Fruit fly (Drosophila melanogaster) whole organism, larva: ENCODE results near the gene Sfp87B.

Experiments
- noc ChIP-seq: fragments of 200-800 bp; sonication (Bioruptor generic); optimal IDR thresholded peaks from 3 replicates; lab custom pipeline; 2019; ENCODE audit warnings: missing biosample characterization, mild to moderate bottlenecking, missing genetic modification characterization, moderate library complexity

Gene Sfp87B

DNA sequence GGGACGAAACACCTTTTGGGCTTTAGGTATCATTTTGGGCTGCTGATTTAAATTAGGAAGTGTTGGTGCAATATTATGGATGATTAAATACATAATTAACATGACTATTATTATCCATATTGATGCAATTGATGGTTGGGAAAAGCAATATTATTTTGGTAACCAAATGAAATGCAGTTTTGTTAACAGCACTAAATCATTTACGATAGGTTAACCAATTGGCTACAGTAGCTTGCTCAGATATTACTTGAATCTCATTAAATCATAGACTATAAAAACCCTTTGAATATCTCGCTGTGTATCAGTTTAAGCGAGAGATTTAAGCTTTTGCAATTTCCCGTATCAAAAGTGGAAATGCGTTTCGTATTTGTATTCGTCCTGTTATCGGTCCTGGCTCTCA lies at the start of gene Sfp87B:
Sfp87B (plus strand) TSS at position 301 of the 400 bp plus-strand sequence.
- no peak for TF ChIP-seq noc (tag; lab: Kevin White, UChicago)

DNA sequence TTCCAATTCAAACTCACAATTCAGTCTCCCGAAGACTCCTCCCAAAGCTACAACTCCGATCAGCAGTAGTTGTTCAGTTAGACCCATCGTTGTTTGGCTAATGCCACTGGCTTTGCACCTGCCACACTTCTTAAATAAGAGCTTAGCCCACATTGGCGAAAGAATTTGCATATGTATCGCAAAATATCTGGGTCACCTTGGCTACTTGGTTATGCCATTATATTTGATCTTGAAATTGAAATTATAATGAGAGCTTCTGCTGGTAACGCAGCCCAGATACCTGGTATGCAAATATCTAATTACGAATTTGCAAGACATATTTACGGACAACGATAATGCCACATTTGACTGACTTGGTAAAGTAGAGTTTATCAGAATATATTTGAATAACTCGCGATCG lies 48.0 kb upstream of the Sfp87B start, which contains the start of gene CG17404:
CG17404 (minus strand) TSS at position 101 of the 400 bp plus-strand sequence.
- TF ChIP-seq noc (tag; lab: Kevin White, UChicago), result no peak

DNA sequence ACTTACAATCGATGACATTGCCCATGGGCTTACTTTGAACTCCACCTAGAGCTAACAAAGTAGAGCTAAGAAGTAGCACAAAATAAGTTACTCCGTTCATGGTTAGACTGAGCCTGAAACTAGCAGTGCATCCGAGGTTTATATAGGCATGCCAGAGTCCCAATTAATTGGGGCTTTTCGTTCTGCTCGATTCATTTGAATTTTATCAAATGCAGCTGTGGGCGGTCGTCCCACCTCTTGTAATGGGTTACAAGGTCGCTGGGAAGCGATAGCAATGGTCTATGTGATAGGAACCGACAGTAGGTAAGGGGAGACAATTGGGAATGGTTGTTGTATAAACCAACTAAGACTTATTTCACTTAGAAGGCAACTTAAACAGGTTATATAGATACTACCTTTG lies 46.7 kb upstream of the Sfp87B start, which contains the start of gene CG12256:
CG12256 (minus strand) TSS at position 101 of the 400 bp plus-strand sequence.
- TF ChIP-seq noc (tag; lab: Kevin White, UChicago), result no peak

DNA sequence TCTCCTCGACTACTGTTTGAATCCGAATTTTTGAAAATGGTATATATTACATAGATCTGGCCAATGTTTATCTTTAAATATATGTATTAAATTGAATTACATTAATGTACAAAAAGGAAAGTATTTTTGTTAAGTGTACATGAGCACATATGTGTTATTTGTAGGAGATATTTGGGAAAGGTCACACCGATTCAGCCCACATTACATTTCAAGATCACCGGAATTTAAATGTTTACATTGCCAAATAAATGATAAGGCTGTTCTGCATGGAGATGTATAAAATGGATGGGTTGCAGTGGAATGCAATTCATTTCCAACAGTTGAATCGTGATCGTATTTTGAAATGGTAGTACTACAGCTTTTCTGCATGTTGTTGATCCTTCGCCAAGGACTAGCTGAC lies 43.8 kb upstream of the Sfp87B start, which contains the start of gene CG3916:
CG3916 (plus strand) TSS at position 301 of the 400 bp plus-strand sequence.
- TF ChIP-seq noc (tag; lab: Kevin White, UChicago), result no peak

DNA sequence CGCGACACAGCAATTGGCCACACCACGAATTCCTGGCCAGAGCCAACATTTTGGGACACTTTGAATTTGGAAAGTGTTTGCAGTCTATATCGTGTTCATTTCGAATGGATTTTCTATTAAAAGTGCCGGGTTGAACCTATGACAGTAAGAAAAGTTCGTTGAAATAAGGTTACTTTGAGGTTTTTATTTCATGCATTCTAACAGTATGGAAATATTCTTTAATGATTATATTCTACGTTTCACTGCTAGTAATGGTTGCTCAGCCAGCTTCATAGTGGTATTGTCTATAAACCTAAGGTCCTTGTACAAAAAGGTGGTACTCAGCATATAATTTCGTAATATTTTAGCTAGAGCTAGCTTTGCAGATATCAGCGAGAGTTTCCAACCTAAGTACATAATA lies 40.3 kb upstream of the Sfp87B start, which contains the start of gene Pglym87:
Pglym87 (minus strand) TSS at position 101 of the 400 bp plus-strand sequence.
- no peak for TF ChIP-seq noc (tag; lab: Kevin White, UChicago)

DNA sequence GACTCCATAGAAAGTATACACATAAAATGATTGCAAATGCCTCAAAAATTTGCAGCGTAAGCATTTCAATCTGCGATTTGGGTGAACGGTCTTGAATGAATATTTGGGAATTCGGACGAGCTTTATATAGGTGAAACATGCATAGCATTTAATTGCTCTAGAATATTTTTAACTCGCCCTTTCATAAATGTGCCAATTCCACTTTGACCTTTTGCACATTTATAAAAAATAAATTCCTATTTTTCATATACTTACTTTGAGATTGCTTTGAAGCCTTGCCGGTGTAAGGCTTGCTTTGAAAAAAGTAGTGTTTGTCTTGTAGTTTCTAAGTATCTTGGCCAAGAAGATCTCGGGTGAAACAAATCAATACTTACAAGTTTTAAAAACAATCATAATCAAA lies 38.3 kb upstream of the Sfp87B start, which contains the start of gene Cyp313a5:
Cyp313a5 (minus strand) TSS at position 101 of the 400 bp plus-strand sequence.
- TF ChIP-seq noc (tag; lab: Kevin White, UChicago), result no peak

DNA sequence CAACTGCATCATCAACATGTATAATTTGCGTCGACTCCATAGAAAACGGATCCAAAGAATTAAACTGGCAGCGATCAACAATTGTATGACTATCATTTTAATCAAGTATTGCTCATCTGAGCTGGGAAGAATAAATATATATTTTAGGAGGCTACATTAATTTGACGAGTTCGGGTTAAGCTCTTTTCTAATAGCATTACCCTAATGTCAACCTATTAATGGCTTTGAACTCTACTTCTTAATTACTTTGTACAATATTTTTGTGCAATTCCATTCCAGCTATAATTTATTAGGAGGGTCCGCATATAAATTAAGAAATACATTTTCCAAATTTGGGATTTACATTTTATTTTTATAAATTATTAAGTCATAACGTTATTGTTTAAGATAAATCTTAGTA lies 36.1 kb upstream of the Sfp87B start, which contains the start of gene Cyp313a2:
Cyp313a2 (minus strand) TSS at position 101 of the 400 bp plus-strand sequence.
- TF ChIP-seq noc (tag; lab: Kevin White, UChicago), result no peak

DNA sequence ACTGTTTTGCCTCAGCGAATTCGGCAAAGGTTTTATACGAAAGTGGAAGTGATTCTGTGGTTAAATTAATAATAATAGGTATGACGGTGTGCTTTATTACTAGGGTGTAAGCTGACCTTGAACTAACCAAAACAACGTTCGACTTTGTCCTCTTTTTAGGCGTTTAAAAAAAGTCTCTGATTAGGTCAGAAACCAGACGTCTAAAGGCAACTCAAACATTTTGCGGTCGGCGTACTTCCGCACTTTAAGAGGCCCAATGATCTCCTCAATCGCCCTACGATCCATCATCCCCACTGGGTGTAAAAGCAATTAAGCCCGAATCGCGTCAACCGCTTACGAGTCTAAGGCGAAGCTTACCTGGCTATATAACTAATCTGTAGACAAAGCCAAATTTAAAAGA lies 33.8 kb upstream of the Sfp87B start, which contains the start of gene Cyp313a3:
Cyp313a3 (minus strand) TSS at position 101 of the 400 bp plus-strand sequence.
- no peak for TF ChIP-seq noc (tag; lab: Kevin White, UChicago)

DNA sequence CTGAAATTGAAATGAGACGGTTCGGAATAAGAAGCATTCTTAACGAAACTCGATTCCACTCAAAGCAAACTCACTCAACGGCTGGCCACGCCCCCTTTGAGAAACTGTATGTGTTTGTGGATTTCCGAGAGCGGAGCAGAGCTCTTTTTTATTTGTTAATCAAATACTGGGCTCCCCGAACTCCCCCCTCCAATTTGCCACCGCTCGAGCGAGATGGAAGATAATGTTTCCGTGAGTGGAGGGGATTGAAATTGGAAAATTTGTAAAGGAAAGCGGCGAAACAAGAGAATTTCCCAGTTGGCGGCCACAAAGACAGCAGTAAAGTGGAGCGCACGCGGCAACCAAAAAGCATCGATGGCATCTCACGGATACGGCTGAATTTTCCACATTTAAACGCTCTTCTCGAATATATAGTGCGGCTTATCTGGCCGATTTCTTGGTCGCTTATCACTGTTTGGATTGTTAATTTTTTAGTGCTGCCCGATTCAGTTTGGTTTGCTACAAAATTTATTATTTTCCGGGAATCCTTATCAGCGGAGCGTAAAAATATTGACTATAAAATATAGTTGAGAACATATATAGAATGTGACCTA lies 28.4 kb upstream of the Sfp87B start:
- TF ChIP-seq noc (tag; lab: Kevin White, UChicago), result peak; percentile 70

DNA sequence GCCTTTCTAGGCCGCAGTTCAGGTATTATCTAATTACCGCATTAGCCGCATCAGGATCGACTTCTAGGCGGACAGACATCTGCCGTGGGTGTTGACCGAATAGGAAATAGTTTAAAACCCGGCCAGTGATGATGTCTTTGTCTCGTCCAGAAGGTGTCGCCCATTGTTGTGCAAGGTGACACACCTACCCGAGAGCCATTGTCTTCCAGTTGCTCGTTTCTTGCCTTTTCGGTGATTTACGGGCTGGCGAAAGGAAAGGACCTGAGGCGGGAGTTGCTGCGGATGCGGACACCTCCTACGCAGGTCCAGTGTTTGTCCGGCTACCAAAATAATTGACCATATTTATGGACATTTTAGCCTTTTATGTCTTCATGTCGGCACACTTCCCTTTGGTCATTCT lies 24.7 kb upstream of the Sfp87B start:
- TF ChIP-seq noc (tag; lab: Kevin White, UChicago), result no peak

DNA sequence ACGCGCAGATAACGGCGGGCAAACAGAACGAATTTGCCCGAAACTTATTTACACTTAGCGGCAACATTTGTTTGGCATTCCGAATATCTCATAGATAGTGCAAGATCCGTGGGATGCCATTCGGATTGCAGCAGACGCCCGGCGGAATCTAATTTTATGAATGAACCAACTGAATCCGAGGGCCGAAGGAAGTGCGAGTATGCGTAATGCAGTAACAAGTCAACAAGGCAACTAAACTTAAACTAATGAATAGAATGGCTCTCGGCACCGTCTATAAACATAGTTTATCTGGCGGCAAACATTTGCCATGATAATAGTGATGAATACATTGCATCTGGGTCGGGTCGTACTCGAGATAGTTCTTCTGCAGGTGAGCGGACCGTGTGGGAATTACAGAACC lies 22.7 kb upstream of the Sfp87B start:
- no peak for TF ChIP-seq noc (tag; lab: Kevin White, UChicago)

DNA sequence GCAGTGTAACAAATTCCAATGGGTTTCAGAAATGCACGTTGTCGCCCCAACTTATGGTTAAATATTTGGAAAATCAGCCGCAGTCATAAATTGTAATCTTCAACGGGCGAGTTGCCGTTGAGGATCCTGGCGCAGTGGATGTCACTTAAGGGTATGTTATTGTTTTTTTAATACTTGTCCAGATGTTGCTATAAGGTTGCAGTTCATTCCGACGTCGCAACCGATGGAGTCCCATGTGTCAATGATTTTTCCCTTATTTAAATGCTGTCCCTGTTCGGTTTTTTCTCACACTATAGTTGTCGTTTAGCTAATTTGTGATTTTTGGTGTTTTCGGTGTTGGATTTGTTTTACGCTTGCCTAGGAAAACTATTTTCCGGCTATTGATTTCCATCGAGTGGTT lies 21.4 kb upstream of the Sfp87B start:
- TF ChIP-seq noc (tag; lab: Kevin White, UChicago), result no peak

DNA sequence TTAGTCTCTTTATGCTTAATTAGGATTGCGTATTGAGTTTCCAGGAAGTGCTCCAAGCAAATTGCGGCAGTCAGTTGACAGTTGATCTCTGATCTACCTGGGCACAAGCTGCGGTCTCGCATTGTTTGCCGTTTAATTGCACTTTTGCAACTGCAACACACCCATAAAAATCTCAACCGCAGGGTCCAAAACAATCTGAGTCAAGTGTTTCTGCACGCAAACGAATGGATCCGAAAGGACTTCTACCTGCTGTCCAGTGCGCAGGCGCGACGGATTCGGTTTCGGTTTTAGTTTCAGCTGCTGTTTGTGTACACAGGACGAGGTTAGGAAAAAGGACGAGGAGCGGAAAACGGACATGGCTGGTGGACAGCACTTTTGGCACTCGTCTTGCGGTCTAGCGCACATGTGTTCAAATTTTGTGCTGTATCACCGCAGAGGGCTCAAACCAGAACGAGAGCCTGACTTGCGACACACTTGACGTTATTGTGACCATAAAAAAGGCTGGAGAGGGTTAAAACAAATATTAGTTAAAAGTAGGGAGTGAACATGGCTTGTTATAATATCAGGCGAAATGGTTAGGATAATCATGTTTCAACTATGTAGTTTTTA lies 20.4 kb upstream of the Sfp87B start:
- no peak for TF ChIP-seq noc (tag; lab: Kevin White, UChicago)

DNA sequence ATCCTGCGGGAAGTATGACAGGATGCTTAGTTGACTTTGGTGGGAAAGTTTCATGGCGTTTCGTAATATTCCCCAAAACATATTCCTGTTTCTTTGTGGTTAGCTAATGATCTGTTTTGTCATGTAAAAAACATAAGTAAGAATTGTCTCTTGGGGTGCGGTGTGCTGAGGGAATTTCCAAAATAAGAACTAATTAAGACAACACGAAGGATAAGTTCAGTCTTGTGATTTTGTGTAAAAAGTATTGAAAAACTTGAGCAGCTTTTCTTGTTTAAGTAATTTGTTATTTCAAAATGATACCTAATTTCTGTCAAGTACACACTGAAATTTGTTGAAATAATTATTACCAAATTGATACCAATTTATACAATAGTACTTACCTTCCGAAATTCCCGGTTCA lies 19.0 kb upstream of the Sfp87B start, which contains the start of gene CG3942:
CG3942 (plus strand) TSS at position 301 of the 400 bp plus-strand sequence.
- TF ChIP-seq noc (tag; lab: Kevin White, UChicago), result no peak

DNA sequence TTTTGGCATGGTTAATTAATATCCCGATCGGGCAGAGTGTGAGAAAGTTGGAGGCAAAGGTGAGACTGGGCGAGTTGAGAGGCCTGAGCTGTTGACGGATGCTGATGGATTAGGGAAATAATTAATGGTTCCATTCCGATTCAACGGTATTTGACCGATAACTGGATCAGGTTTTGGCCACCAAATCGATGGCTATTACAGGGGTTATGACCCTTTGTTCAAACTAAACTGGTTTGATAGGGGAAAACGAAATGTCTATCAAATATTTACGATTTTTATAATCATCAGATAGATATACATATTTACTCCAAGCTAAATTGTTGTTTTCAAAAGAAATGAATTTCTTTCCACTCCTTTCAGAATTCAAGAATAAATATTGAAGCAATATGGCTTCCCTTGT lies 14.5 kb upstream of the Sfp87B start, which contains the start of the genes CG44037 and svp:
CG44037 (plus strand) TSS at position 301 of the 400 bp plus-strand sequence.
svp (plus strand) TSS at position 301 of the 400 bp plus-strand sequence.
- no peak for TF ChIP-seq noc (tag; lab: Kevin White, UChicago)

DNA sequence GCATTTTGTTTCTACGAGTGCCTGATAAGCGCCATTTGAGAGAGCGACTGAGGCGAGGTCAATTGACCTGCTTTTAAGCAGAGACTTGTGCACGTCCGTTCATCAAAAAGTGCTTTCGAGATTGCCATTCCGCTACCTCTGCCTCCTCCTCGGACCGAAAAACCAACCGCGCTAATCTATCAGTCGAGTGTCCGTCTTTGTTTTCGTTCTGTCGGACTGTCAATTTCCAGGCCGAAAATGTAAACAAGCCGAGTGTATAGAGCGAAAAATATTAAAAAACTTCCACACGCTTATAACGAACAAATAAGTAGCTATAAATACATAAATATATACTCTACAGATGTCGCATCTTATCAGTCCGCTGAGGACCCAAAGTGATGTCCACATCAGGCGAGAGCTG lies 13.9 kb upstream of the Sfp87B start:
- TF ChIP-seq noc (tag; lab: Kevin White, UChicago), result peak; percentile 58
